Fruit fly (Drosophila melanogaster) whole organism, embryonic: ENCODE measurements around the gene AstA.
A peak's percentile ranks its signal among the peaks of the same experiment; 100 is the strongest.

Experiments used
- CG15479 ChIP-seq: fragments of 200-800 bp; sonication (Bioruptor generic); optimal IDR thresholded peaks from 3 replicates; lab custom pipeline; 2019; ENCODE audit warnings: missing biosample characterization, mild to moderate bottlenecking, missing genetic modification characterization, moderate library complexity
- CG1647 ChIP-seq: fragments of 200-800 bp; sonication (Bioruptor generic); optimal IDR thresholded peaks from 3 replicates; lab custom pipeline; 2016; ENCODE audit warnings: missing biosample characterization, missing genetic modification characterization
- CG7372 ChIP-seq: fragments of 200-800 bp; sonication (Bioruptor generic); IDR thresholded peaks from 2 replicates; pipeline ENCODE4 v1.3.6; 2022; ENCODE audit warnings: missing biosample characterization, missing genetic modification characterization
- Stat92E ChIP-seq, 3 experiments: fragments of >200 bp in 2 of 3; fragments of 200-800 bp in 1 of 3; sonication (Bioruptor generic) in 1 of 3; optimal IDR thresholded peaks; 2 replicates each; lab custom pipeline; 2017 to 2019; ENCODE audit warnings: missing biosample characterization in 3 of 3, missing genetic modification characterization in 3 of 3, mild to moderate bottlenecking in 1 of 3, moderate library complexity in 1 of 3

DNA sequence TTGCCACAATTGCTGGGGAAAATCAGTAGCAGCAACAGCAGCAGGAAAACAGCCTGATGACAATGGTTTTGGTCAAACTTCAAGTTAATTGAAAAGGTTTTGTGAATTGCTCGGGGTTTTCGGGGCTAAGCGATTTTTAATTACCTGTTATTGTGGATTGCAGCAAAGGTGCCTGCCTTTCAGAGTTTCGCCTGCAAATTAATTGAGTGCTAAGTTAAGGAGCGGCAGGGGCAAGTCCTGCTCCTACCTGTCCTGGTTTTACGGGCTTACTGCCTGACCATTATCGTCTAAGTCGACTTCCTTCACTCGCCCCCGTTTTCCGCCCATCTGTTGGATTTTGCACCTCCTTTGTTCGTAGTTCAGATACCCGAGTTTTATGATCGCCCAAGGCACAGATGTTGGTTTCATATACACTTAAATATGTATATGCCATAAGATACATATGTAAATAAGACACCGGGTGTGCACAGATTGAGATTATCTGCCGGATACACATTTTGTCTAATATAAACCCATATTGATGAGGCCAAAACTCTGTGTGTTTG, 38.5 kb downstream of the AstA start:
- TF ChIP-seq CG1647 (GFP tag; lab: Kevin White, UChicago) (no peak), Stat92E (GFP tag; optimal IDR thresholded peaks at IDR 0.05; lab: Kevin White, UChicago) (no peak), CG7372 (GFP tag; lab: Robert Waterston, UW) (no peak), CG15479 (GFP tag; lab: Kevin White, UChicago) (peak; percentile 69)
